Fruit fly (Drosophila melanogaster) whole organism, adult: ENCODE results near the gene CG17350.

Experiments
- Clk ChIP-seq: fragments of 200-800 bp; sonication (Bioruptor generic); optimal IDR thresholded peaks from 2 replicates; lab custom pipeline; 2017; ENCODE audit warnings: missing biosample characterization, missing genetic modification characterization
- cnc ChIP-seq, 2 experiments: fragments of >200 bp; optimal IDR thresholded peaks; 2 replicates each; lab custom pipeline; 2017

- no peak for TF ChIP-seq Clk (GFP tag; lab: Kevin White, UChicago)
- TF ChIP-seq cnc (optimal IDR thresholded peaks at IDR 0.05; lab: Kevin White, UChicago): no peak
Observed at dm6 chr2L:19337971-19338732, 42.6 kb upstream of the CG17350 start.
